Fruit fly (Drosophila melanogaster) whole organism, embryonic: ENCODE data around the gene Mst98Ca.

Experiments used
- Awh ChIP-seq: fragments of 200-800 bp; sonication (Bioruptor generic); IDR thresholded peaks from 2 replicates; pipeline ENCODE4, ENCODE4 v1.3.6; 2022; ENCODE audit warnings: missing biosample characterization, missing genetic modification characterization
- CG10274 ChIP-seq: fragments of 200-800 bp; sonication (Bioruptor generic); optimal IDR thresholded peaks from 3 replicates; lab custom pipeline; 2017; ENCODE audit warnings: missing biosample characterization, mild to moderate bottlenecking, missing genetic modification characterization
- CG14860 ChIP-seq: fragments of 200-800 bp; sonication (Bioruptor generic); IDR thresholded peaks from 3 replicates; pipeline ENCODE4 v1.3.6; 2022; ENCODE audit warnings: missing biosample characterization, missing genetic modification characterization; ENCODE audit not compliant: partially characterized antibody
- CG15514 ChIP-seq: fragments of 200-800 bp; sonication (Bioruptor generic); optimal IDR thresholded peaks from 3 replicates; lab custom pipeline; 2017; ENCODE audit warnings: missing biosample characterization, missing genetic modification characterization, mild to moderate bottlenecking, moderate library complexity, missing genetic modification reagents
- CG16813 ChIP-seq: fragments of 200-800 bp; sonication (Bioruptor generic); IDR thresholded peaks from 3 replicates; pipeline ENCODE4 v1.3.6; 2022; ENCODE audit warnings: missing biosample characterization, missing genetic modification characterization; ENCODE audit not compliant: partially characterized antibody
- CG31365 ChIP-seq: fragments of 200-800 bp; sonication (Bioruptor generic); optimal IDR thresholded peaks from 2 replicates; lab custom pipeline; 2018; ENCODE audit warnings: missing biosample characterization, mild to moderate bottlenecking, missing genetic modification characterization
- CG34224 ChIP-seq: fragments of 200-800 bp; sonication (Bioruptor generic); IDR thresholded peaks from 3 replicates; pipeline ENCODE4 v1.3.6; 2022; ENCODE audit warnings: missing biosample characterization, missing genetic modification characterization; ENCODE audit not compliant: partially characterized antibody
- CG6272 ChIP-seq: fragments of 200-800 bp; sonication (Bioruptor generic); IDR thresholded peaks from 2 replicates; pipeline ENCODE4 v1.3.6; 2022; ENCODE audit warnings: missing biosample characterization, missing genetic modification characterization
- CG7271 ChIP-seq: fragments of 200-800 bp; sonication (Bioruptor generic); optimal IDR thresholded peaks from 2 replicates; lab custom pipeline; 2018; ENCODE audit warnings: missing biosample characterization, mild to moderate bottlenecking, missing genetic modification characterization, moderate library complexity
- CG8089 ChIP-seq: fragments of 200-800 bp; sonication (Bioruptor generic); optimal IDR thresholded peaks from 3 replicates; lab custom pipeline; 2016; ENCODE audit warnings: missing biosample characterization, missing genetic modification characterization
- CG8478 ChIP-seq: fragments of >200 bp; optimal IDR thresholded peaks from 2 replicates; lab custom pipeline; 2018
- CG8944 ChIP-seq: fragments of 200-800 bp; sonication (Bioruptor generic); optimal IDR thresholded peaks from 3 replicates; lab custom pipeline; 2016; ENCODE audit warnings: missing biosample characterization, missing genetic modification characterization
- CG9215 ChIP-seq: fragments of 200-800 bp; sonication (Bioruptor generic); IDR thresholded peaks from 2 replicates; pipeline ENCODE4 v1.3.6; 2022; ENCODE audit warnings: missing biosample characterization, missing genetic modification characterization
- CG9727 ChIP-seq: fragments of 200-800 bp; sonication (Bioruptor generic); optimal IDR thresholded peaks from 3 replicates; lab custom pipeline; 2017; ENCODE audit warnings: missing biosample characterization, mild to moderate bottlenecking, missing genetic modification characterization
- CHES-1-like ChIP-seq: fragments of 200-800 bp; sonication (Bioruptor generic); optimal IDR thresholded peaks from 2 replicates; lab custom pipeline; 2016; ENCODE audit warnings: missing biosample characterization, missing genetic modification characterization
- D ChIP-seq, 2 experiments: fragments of 200-800 bp in 1 of 2; fragments of >200 bp in 1 of 2; sonication (Bioruptor generic) in 1 of 2; optimal IDR thresholded peaks; 2 replicates in 1 of 2; 3 replicates in 1 of 2; lab custom pipeline; 2017; ENCODE audit warnings: mild to moderate bottlenecking in 1 of 2, missing biosample characterization in 1 of 2, missing genetic modification characterization in 1 of 2, missing genetic modification reagents in 1 of 2
- Dek ChIP-seq: fragments of 200-800 bp; sonication (Bioruptor generic); optimal IDR thresholded peaks from 3 replicates; lab custom pipeline; 2019; ENCODE audit warnings: missing biosample characterization, mild to moderate bottlenecking, missing genetic modification characterization, moderate library complexity
- Dll ChIP-seq: fragments of 200-800 bp; sonication (Bioruptor generic); IDR thresholded peaks from 4 replicates; pipeline ENCODE4 v1.3.6; 2022; ENCODE audit warnings: missing biosample characterization, missing genetic modification characterization; ENCODE audit not compliant: partially characterized antibody
- Eip74EF ChIP-seq, 2 experiments: fragments of 200-800 bp in 1 of 2; fragments of >200 bp in 1 of 2; sonication (Bioruptor generic) in 1 of 2; optimal IDR thresholded peaks; 2 replicates each; lab custom pipeline; 2017 to 2019; ENCODE audit warnings: missing biosample characterization in 2 of 2, missing genetic modification characterization in 2 of 2, mild to moderate bottlenecking in 1 of 2, moderate library complexity in 1 of 2
- Elba2 ChIP-seq: fragments of 200-800 bp; sonication (Bioruptor generic); optimal IDR thresholded peaks from 3 replicates; lab custom pipeline; 2016; ENCODE audit warnings: missing biosample characterization, missing genetic modification characterization
- HHEX ChIP-seq: fragments of 200-800 bp; sonication (Bioruptor generic); optimal IDR thresholded peaks from 3 replicates; lab custom pipeline; 2017; ENCODE audit warnings: missing biosample characterization, mild to moderate bottlenecking, missing genetic modification characterization, missing genetic modification reagents
- Hr3 ChIP-seq: fragments of 200-800 bp; sonication (Bioruptor generic); optimal IDR thresholded peaks from 3 replicates; lab custom pipeline; 2016; ENCODE audit warnings: missing biosample characterization, missing genetic modification characterization
- Hsf ChIP-seq: fragments of 200-800 bp; sonication (Bioruptor generic); optimal IDR thresholded peaks from 3 replicates; lab custom pipeline; 2016; ENCODE audit warnings: missing biosample characterization, missing genetic modification characterization
- Lhr ChIP-seq: fragments of 200-800 bp; sonication (Bioruptor generic); optimal IDR thresholded peaks from 3 replicates; lab custom pipeline; 2017; ENCODE audit warnings: mild to moderate bottlenecking, missing biosample characterization, missing genetic modification reagents, missing genetic modification characterization
- Mad ChIP-seq: fragments of 200-800 bp; sonication (Bioruptor generic); optimal IDR thresholded peaks from 2 replicates; lab custom pipeline; 2016; ENCODE audit warnings: missing biosample characterization, missing genetic modification characterization
- Sry-β ChIP-seq: fragments of 200-800 bp; sonication (Bioruptor generic); optimal IDR thresholded peaks from 2 replicates; lab custom pipeline; 2018; ENCODE audit warnings: missing biosample characterization, mild to moderate bottlenecking, missing genetic modification characterization, moderate library complexity
- Sry-δ ChIP-seq: fragments of 200-800 bp; sonication (Bioruptor generic); optimal IDR thresholded peaks from 2 replicates; lab custom pipeline; 2016; ENCODE audit warnings: missing biosample characterization, missing genetic modification characterization
- Ssrp ChIP-seq: fragments of 200-800 bp; sonication (Bioruptor generic); optimal IDR thresholded peaks from 2 replicates; lab custom pipeline; 2018; ENCODE audit warnings: missing biosample characterization, mild to moderate bottlenecking, missing genetic modification characterization, moderate library complexity
- bigmax ChIP-seq: fragments of 200-800 bp; sonication (Bioruptor generic); optimal IDR thresholded peaks from 2 replicates; lab custom pipeline; 2018; ENCODE audit warnings: missing biosample characterization, mild to moderate bottlenecking, missing genetic modification characterization
- ci ChIP-seq: fragments of 200-800 bp; sonication (Bioruptor generic); IDR thresholded peaks from 3 replicates; pipeline ENCODE4 v1.3.6; 2022; ENCODE audit warnings: missing biosample characterization, missing genetic modification characterization
- dimm ChIP-seq: fragments of 200-800 bp; sonication (Bioruptor generic); IDR thresholded peaks from 2 replicates; pipeline ENCODE4 v1.3.6; 2022; ENCODE audit warnings: missing biosample characterization, missing genetic modification characterization
- dmrt11E ChIP-seq: fragments of 200-800 bp; sonication (Bioruptor generic); optimal IDR thresholded peaks from 3 replicates; lab custom pipeline; 2018; ENCODE audit warnings: missing biosample characterization, mild to moderate bottlenecking, missing genetic modification characterization, moderate library complexity
- emc ChIP-seq: fragments of 200-800 bp; sonication (Bioruptor generic); optimal IDR thresholded peaks from 2 replicates; lab custom pipeline; 2016; ENCODE audit warnings: missing biosample characterization, missing genetic modification characterization
- ewg ChIP-seq: fragments of 200-800 bp; sonication (Bioruptor generic); optimal IDR thresholded peaks from 3 replicates; lab custom pipeline; 2017; ENCODE audit warnings: mild to moderate bottlenecking, missing biosample characterization, missing genetic modification reagents, missing genetic modification characterization
- fd3F ChIP-seq: fragments of 200-800 bp; sonication (Bioruptor generic); optimal IDR thresholded peaks from 2 replicates; lab custom pipeline; 2018; ENCODE audit warnings: missing biosample characterization, mild to moderate bottlenecking, missing genetic modification characterization, moderate library complexity
- her ChIP-seq: fragments of 200-800 bp; sonication (Bioruptor generic); optimal IDR thresholded peaks from 2 replicates; lab custom pipeline; 2016; ENCODE audit warnings: missing biosample characterization, missing genetic modification characterization
- inv ChIP-seq: fragments of 200-800 bp; sonication (Bioruptor generic); IDR thresholded peaks from 2 replicates; pipeline ENCODE4 v1.3.6; 2022; ENCODE audit warnings: missing biosample characterization, missing genetic modification characterization; ENCODE audit not compliant: partially characterized antibody
- kay ChIP-seq: fragments of 200-800 bp; sonication (Bioruptor generic); optimal IDR thresholded peaks from 2 replicates; lab custom pipeline; 2016; ENCODE audit warnings: missing biosample characterization, missing genetic modification characterization
- mam ChIP-seq: fragments of 200-800 bp; sonication (Bioruptor generic); optimal IDR thresholded peaks from 3 replicates; lab custom pipeline; 2016; ENCODE audit warnings: missing biosample characterization, missing genetic modification characterization
- nerfin-1 ChIP-seq: fragments of 200-800 bp; sonication (Bioruptor generic); optimal IDR thresholded peaks from 3 replicates; lab custom pipeline; 2019; ENCODE audit warnings: missing biosample characterization, mild to moderate bottlenecking, missing genetic modification characterization, moderate library complexity
- org-1 ChIP-seq: fragments of 200-800 bp; sonication (Bioruptor generic); optimal IDR thresholded peaks from 2 replicates; lab custom pipeline; 2017; ENCODE audit warnings: missing biosample characterization, missing genetic modification characterization
- otp ChIP-seq: fragments of 200-800 bp; sonication (Bioruptor generic); IDR thresholded peaks from 3 replicates; pipeline ENCODE4, ENCODE4 v1.3.6; 2022; ENCODE audit warnings: missing biosample characterization, missing genetic modification characterization
- p53 ChIP-seq: fragments of 200-800 bp; sonication (Bioruptor generic); optimal IDR thresholded peaks from 2 replicates; lab custom pipeline; 2016; ENCODE audit warnings: missing biosample characterization, missing genetic modification characterization
- pan ChIP-seq, 4 experiments: fragments of >200 bp in 3 of 4; fragments of 200-800 bp in 1 of 4; sonication (Bioruptor generic) in 1 of 4; optimal IDR thresholded peaks in 3 of 4; IDR thresholded peaks in 1 of 4; 2 replicates each; pipeline versions ENCODE4 v1.3.6 to Lab custom; 2017 to 2022; ENCODE audit warnings: missing biosample characterization in 2 of 4, missing genetic modification characterization in 2 of 4, mixed read lengths in 1 of 4
- psq ChIP-seq: fragments of 200-800 bp; sonication (Bioruptor generic); optimal IDR thresholded peaks from 2 replicates; lab custom pipeline; 2017; ENCODE audit warnings: missing biosample characterization, missing genetic modification characterization
- scrt ChIP-seq: fragments of 200-800 bp; sonication (Bioruptor generic); optimal IDR thresholded peaks from 2 replicates; lab custom pipeline; 2018; ENCODE audit warnings: missing biosample characterization, mild to moderate bottlenecking, missing genetic modification characterization, moderate library complexity
- sd ChIP-seq: fragments of 200-800 bp; sonication (Bioruptor generic); optimal IDR thresholded peaks from 3 replicates; lab custom pipeline; 2018; ENCODE audit warnings: missing biosample characterization, mild to moderate bottlenecking, missing genetic modification characterization, moderate library complexity
- sna ChIP-seq: fragments of 200-800 bp; sonication (Bioruptor generic); IDR thresholded peaks from 2 replicates; pipeline ENCODE4 v1.3.6; 2022; ENCODE audit warnings: missing biosample characterization, missing genetic modification characterization; ENCODE audit not compliant: partially characterized antibody
- sr ChIP-seq: fragments of 200-800 bp; sonication (Bioruptor generic); IDR thresholded peaks from 3 replicates; pipeline ENCODE4 v1.3.6; 2022; ENCODE audit warnings: missing biosample characterization, missing genetic modification characterization
- zfh2 ChIP-seq: fragments of 200-800 bp; sonication (Bioruptor generic); optimal IDR thresholded peaks from 2 replicates; lab custom pipeline; 2016; ENCODE audit warnings: missing biosample characterization, missing genetic modification characterization

The Mst98Ca gene

dm6 chr3R:28327132-28327531 is 36.0 kb downstream of the Mst98Ca start (continued):
- TF ChIP-seq sd (no peak), CG10274 (GFP tag; lab: Kevin White, UChicago) (no peak), CG8944 (GFP tag; lab: Kevin White, UChicago) (no peak), Sry-β (GFP tag; lab: Kevin White, UChicago) (no peak), Ssrp (tag; lab: Kevin White, UChicago) (peak; percentile 19), CG9727 (GFP tag; lab: Kevin White, UChicago) (peak; percentile 30), CG34224 (no peak), dmrt11E (tag; lab: Kevin White, UChicago) (peak; percentile 40), Mad (GFP tag; lab: Kevin White, UChicago) (no peak), Hr3 (peak; percentile 41), CG31365 (no peak), Eip74EF (GFP tag; optimal IDR thresholded peaks at IDR 0.05; lab: Kevin White, UChicago) (no peak), CG7271 (no peak), Sry-δ (GFP tag; lab: Kevin White, UChicago) (no peak), ewg (GFP tag; lab: Kevin White, UChicago) (no peak), CG6272 (no peak), scrt (GFP tag; lab: Kevin White, UChicago) (no peak), inv (GFP tag; lab: Robert Waterston, UW) (no peak), otp (no peak), p53 (GFP tag; lab: Kevin White, UChicago) (no peak), fd3F (GFP tag; lab: Kevin White, UChicago) (no peak), kay (GFP tag; lab: Kevin White, UChicago) (peak; percentile 48), HHEX (no peak), CG9215 (no peak), dimm (no peak), CG8478 (lab: Kevin White, UChicago) (no peak), Dek (tag; lab: Kevin White, UChicago) (peak; percentile 48), CG14860 (GFP tag; lab: Robert Waterston, UW) (no peak), Hsf (GFP tag; lab: Kevin White, UChicago) (no peak), psq (GFP tag; lab: Kevin White, UChicago) (no peak), sr (GFP tag; lab: Robert Waterston, UW) (no peak), D (optimal IDR thresholded peaks at IDR 0.05; lab: Kevin White, UChicago) (no peak), D (GFP tag; optimal IDR thresholded peaks at IDR 0.05; lab: Kevin White, UChicago) (no peak), her (no peak), org-1 (GFP tag; lab: Kevin White, UChicago) (no peak), CG15514 (peak; percentile 10), emc (no peak), nerfin-1 (tag; lab: Kevin White, UChicago) (no peak), sna (GFP tag; lab: Robert Waterston, UW) (no peak), zfh2 (no peak), CHES-1-like (GFP tag; lab: Kevin White, UChicago) (no peak), Lhr (no peak), Awh (GFP tag; lab: Robert Waterston, UW) (no peak), bigmax (GFP tag; lab: Kevin White, UChicago) (no peak), CG16813 (GFP tag; lab: Robert Waterston, UW) (no peak), CG8089 (GFP tag; lab: Kevin White, UChicago) (no peak), ci (GFP tag; lab: Robert Waterston, UW) (no peak), Dll (no peak), pan (optimal IDR thresholded peaks at IDR 0.05; lab: Kevin White, UChicago) (no peak), pan (GFP tag; optimal IDR thresholded peaks at IDR 0.05 in 1 of 2, IDR thresholded peaks at IDR 0.05 in 1 of 2) (no peak), Elba2 (no peak), mam (peak; percentile 11)
